Fruit fly (Drosophila melanogaster): Measurements from ENCODE around the gene Paf-AHalpha.

Paf-AHalpha gene

dm6 chrX:15769457-15769856 is 15.9 kb downstream of the Paf-AHalpha start, which contains the start of gene CG33172:
Gene CG33172, plus strand, starts transcription at chrX:15769664.
- no peak for TF ChIP-seq CG6808 (GFP tag; optimal IDR thresholded peaks at IDR 0.05)
- no peak for TF ChIP-seq acj6 (GFP tag; optimal IDR thresholded peaks at IDR 0.05)
- TF ChIP-seq Sox15 (GFP tag; optimal IDR thresholded peaks at IDR 0.05): no peak
- TF ChIP-seq OdsH (GFP tag; optimal IDR thresholded peaks at IDR 0.05): no peak
- no peak for TF ChIP-seq Eip93F (GFP tag; optimal IDR thresholded peaks at IDR 0.05)
- no peak for TF ChIP-seq CG8319 (GFP tag; optimal IDR thresholded peaks at IDR 0.05)
- TF ChIP-seq Ets21C (GFP tag; optimal IDR thresholded peaks at IDR 0.05): no peak
- no peak for TF ChIP-seq CG8632 (GFP tag; optimal IDR thresholded peaks at IDR 0.05)
- no peak for TF ChIP-seq Blimp-1 (GFP tag; optimal IDR thresholded peaks at IDR 0.05)
- TF ChIP-seq Met (GFP tag; optimal IDR thresholded peaks at IDR 0.05): no peak
- no peak for TF ChIP-seq Hr39 (GFP tag; optimal IDR thresholded peaks at IDR 0.05)
- no peak for TF ChIP-seq CG6163 (GFP tag; IDR thresholded peaks at IDR 0.05)
- no peak for TF ChIP-seq Sox102F (GFP tag; optimal IDR thresholded peaks at IDR 0.05)

DNA sequence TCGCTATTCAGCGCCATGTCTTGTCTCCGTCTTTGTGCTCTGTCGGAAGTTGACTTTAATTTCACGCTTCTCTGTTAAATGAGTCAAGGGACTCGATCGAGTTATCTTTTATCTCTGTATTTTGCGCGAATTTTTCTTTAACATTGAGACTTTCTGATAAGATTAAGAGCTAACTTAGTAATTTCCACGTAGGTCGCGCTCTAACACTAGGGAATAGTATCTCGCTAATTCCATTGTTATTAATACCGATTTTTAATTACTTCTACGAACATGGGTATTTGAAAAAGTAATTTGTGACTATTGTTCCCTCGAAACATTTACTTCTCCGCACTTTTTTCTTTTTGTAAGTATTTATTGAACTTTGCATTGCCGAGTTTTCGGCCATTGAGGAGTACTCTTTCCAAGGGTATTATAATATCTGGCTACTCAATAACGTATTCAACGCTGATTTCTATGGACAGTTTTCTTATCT is 19.0 kb downstream of the Paf-AHalpha start, which contains the start of gene CG8952:
Gene CG8952 (minus strand): TSS at position 51 of the 472 bp plus-strand sequence.
- no peak for TF ChIP-seq fd59A (GFP tag; optimal IDR thresholded peaks at IDR 0.05)
- TF ChIP-seq Hr39 (GFP tag; optimal IDR thresholded peaks at IDR 0.05): no peak
- no peak for TF ChIP-seq net (GFP tag; optimal IDR thresholded peaks at IDR 0.05)
- TF ChIP-seq Ets21C (GFP tag; optimal IDR thresholded peaks at IDR 0.05): no peak
- no peak for TF ChIP-seq Sox14 (GFP tag; optimal IDR thresholded peaks at IDR 0.05)
- TF ChIP-seq spab (GFP tag; optimal IDR thresholded peaks at IDR 0.05): no peak
- no peak for TF ChIP-seq CG7368 (GFP tag; optimal IDR thresholded peaks at IDR 0.05)
- no peak for TF ChIP-seq CG4318 (GFP tag; optimal IDR thresholded peaks at IDR 0.05)
- TF ChIP-seq CG8319 (GFP tag; optimal IDR thresholded peaks at IDR 0.05): no peak
- TF ChIP-seq Blimp-1 (GFP tag; optimal IDR thresholded peaks at IDR 0.05): no peak
- TF ChIP-seq CG9139 (GFP tag; optimal IDR thresholded peaks at IDR 0.05): no peak
- no peak for TF ChIP-seq achi (GFP tag; optimal IDR thresholded peaks at IDR 0.05)
- TF ChIP-seq Eip93F (GFP tag; optimal IDR thresholded peaks at IDR 0.05): no peak
- no peak for TF ChIP-seq CG10631 (GFP tag; optimal IDR thresholded peaks at IDR 0.05)
- TF ChIP-seq CG8632 (GFP tag; optimal IDR thresholded peaks at IDR 0.05): no peak
- TF ChIP-seq pdm3 (GFP tag; optimal IDR thresholded peaks at IDR 0.05): no peak
- no peak for TF ChIP-seq CG6792 (GFP tag; optimal IDR thresholded peaks at IDR 0.05)

- TF ChIP-seq fd59A (GFP tag; optimal IDR thresholded peaks at IDR 0.05): no peak
- TF ChIP-seq ss (GFP tag; optimal IDR thresholded peaks at IDR 0.05): no peak
- TF ChIP-seq cyc (GFP tag; optimal IDR thresholded peaks at IDR 0.05): no peak
- no peak for TF ChIP-seq Blimp-1 (GFP tag; optimal IDR thresholded peaks at IDR 0.05)
- no peak for TF ChIP-seq svp (GFP tag)
- TF ChIP-seq CG3032 (tag; optimal IDR thresholded peaks at IDR 0.05): no peak
- TF ChIP-seq CG3919 (GFP tag; optimal IDR thresholded peaks at IDR 0.05): no peak
- no peak for TF ChIP-seq CG1621 (tag; optimal IDR thresholded peaks at IDR 0.05)
- TF ChIP-seq CG4318 (GFP tag; optimal IDR thresholded peaks at IDR 0.05): no peak
- TF ChIP-seq Eip78C (GFP tag): no peak
- no peak for TF ChIP-seq CG11762 (GFP tag; optimal IDR thresholded peaks at IDR 0.05; ENCODE audit: insufficient read depth)
- no peak for TF ChIP-seq Met (GFP tag; optimal IDR thresholded peaks at IDR 0.05)
- TF ChIP-seq CG9139 (GFP tag; optimal IDR thresholded peaks at IDR 0.05): no peak
- TF ChIP-seq esn (GFP tag; optimal IDR thresholded peaks at IDR 0.05): no peak
- no peak for TF ChIP-seq Eip75B (GFP tag; optimal IDR thresholded peaks at IDR 0.05)
- no peak for TF ChIP-seq CG6163 (GFP tag; IDR thresholded peaks at IDR 0.05)
- TF ChIP-seq OdsH (GFP tag; optimal IDR thresholded peaks at IDR 0.05): no peak
Measured at dm6 chrX:15762723-15763122, 22.7 kb downstream of the Paf-AHalpha start, which contains the start of gene Polr3A. Gene Polr3A, plus strand, starts transcription at chrX:15762956.

dm6 chrX:15761298-15761640 is 24.1 kb downstream of the Paf-AHalpha start:
- TF ChIP-seq CG11762 (GFP tag; optimal IDR thresholded peaks at IDR 0.05; ENCODE audit: insufficient read depth) (no peak), net (GFP tag; optimal IDR thresholded peaks at IDR 0.05) (no peak), dac (GFP tag; optimal IDR thresholded peaks at IDR 0.05) (no peak), CG10669 (GFP tag; optimal IDR thresholded peaks at IDR 0.05) (no peak)
